Worm (Caenorhabditis elegans): ENCODE data around the gene K11H12.9.

K11H12.9 gene

DNA sequence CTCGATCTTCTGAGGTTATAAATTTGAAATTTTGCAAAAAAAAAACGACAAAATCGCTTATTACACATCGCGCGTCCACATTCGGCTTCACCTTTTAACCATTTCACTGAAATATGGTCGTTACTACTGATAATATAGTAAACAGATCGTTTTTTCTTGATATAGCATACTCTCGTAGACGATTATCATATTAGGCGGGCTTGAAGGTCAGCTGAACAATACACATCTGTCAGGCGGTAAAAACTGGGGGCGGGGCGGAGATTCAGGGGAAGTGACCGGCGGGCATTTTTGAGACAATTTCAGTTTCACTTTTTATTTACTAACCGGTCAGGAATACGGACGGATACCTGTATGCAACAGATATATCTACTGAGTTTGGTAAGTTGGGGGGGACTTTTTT, 34.2 kb upstream of the K11H12.9 start, which contains the start of gene C18H7.1:
Gene C18H7.1, plus strand, starts transcription at position 301 of the 400 bp plus-strand sequence.
- TF ChIP-seq flh-1 (GFP tag; optimal IDR thresholded peaks at IDR 0.05) (no peak), unc-39 (tag; optimal IDR thresholded peaks at IDR 0.05) (no peak), ztf-11 (tag; optimal IDR thresholded peaks at IDR 0.05) (no peak), hlh-1 (tag; optimal IDR thresholded peaks at IDR 0.05) (no peak), ceh-83 (GFP tag; optimal IDR thresholded peaks at IDR 0.05) (no peak), ceh-39 (tag; optimal IDR thresholded peaks at IDR 0.05) (no peak), blmp-1 (tag; optimal IDR thresholded peaks at IDR 0.05) (no peak), nhr-12 (tag; optimal IDR thresholded peaks at IDR 0.05) (no peak), unc-120 (tag; optimal IDR thresholded peaks at IDR 0.05; ENCODE audit: poor library complexity, severe bottlenecking) (no peak), bed-3 (GFP tag; optimal IDR thresholded peaks at IDR 0.05) (no peak)

DNA sequence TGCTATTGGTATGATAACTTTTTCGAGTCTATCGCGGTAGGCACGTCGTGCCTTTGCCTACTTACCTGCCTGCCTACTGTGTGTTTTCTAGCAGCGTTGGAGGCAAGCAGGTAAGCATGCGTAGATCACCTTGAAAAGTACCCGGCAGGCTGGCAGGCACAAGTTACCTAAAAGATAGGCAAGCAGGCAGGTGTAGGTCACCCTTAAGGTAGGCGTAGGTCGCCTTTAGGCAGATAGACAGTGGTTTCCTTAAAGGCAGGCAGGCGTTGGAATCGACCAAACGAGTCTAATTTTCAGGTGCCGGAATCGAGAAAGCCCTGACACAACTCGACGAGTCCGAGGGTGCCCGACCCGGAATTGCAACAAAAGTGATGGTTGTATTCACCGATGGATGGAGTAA, 29.7 kb upstream of the K11H12.9 start:
- no peak for TF ChIP-seq drap-1 (GFP tag; optimal IDR thresholded peaks at IDR 0.05)
- TF ChIP-seq ceh-83 (GFP tag; optimal IDR thresholded peaks at IDR 0.05), result no peak
- no peak for TF ChIP-seq unc-39 (tag; optimal IDR thresholded peaks at IDR 0.05)
- TF ChIP-seq ceh-43 (GFP tag; optimal IDR thresholded peaks at IDR 0.05), result no peak
- TF ChIP-seq tbx-8 (GFP tag; optimal IDR thresholded peaks at IDR 0.05), result no peak
- TF ChIP-seq sem-2 (GFP tag; optimal IDR thresholded peaks at IDR 0.05), result no peak
- no peak for TF ChIP-seq ham-2 (GFP tag; optimal IDR thresholded peaks at IDR 0.05)

DNA sequence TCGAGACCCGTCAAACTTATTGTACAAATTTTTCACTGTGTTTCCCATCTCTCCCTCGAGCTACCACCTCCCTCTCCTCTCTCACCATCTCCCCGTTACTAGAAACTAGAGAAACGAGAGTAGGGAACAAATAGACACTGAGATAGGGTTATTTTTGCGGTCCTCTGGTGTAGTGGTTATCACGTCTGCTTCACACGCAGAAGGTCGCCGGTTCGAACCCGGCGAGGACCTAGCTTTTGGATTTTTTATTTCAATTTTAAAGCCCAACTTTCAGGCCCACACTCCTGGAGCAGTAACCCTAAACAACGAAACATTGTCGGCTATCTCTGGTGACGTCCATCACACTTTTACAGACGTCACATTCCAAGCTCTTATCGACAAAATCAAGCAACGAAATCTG, 29.1 kb upstream of the K11H12.9 start:
- no peak for TF ChIP-seq snpc-4 (tag; optimal IDR thresholded peaks at IDR 0.05)
- TF ChIP-seq nhr-76 (tag; optimal IDR thresholded peaks at IDR 0.05), result no peak
- no peak for TF ChIP-seq nhr-2 (tag; optimal IDR thresholded peaks at IDR 0.05)
- peak; percentile 82 for TF ChIP-seq drap-1 (GFP tag; optimal IDR thresholded peaks at IDR 0.05)
- TF ChIP-seq sptf-1 (tag; optimal IDR thresholded peaks at IDR 0.05), result peak; percentile 91
- TF ChIP-seq elt-1 (tag; optimal IDR thresholded peaks at IDR 0.05; ENCODE audit: borderline replicate concordance, insufficient read depth), result no peak
- peak; percentile 20 for TF ChIP-seq nhr-28 (tag; optimal IDR thresholded peaks at IDR 0.05)
- TF ChIP-seq mep-1 (tag; optimal IDR thresholded peaks at IDR 0.05), result peak; percentile 29
- peak; percentile 76 for TF ChIP-seq cnd-1 (tag; optimal IDR thresholded peaks at IDR 0.05)
- TF ChIP-seq lsy-2 (tag; optimal IDR thresholded peaks at IDR 0.05), result peak; percentile 2
- TF ChIP-seq flh-1 (GFP tag; optimal IDR thresholded peaks at IDR 0.05), result peak; percentile 70
- peak; percentile 69 for TF ChIP-seq bed-3 (GFP tag; optimal IDR thresholded peaks at IDR 0.05)
- no peak for TF ChIP-seq hlh-1 (tag; optimal IDR thresholded peaks at IDR 0.05)
- TF ChIP-seq ceh-39 (tag; optimal IDR thresholded peaks at IDR 0.05), result no peak
- TF ChIP-seq sem-2 (GFP tag; optimal IDR thresholded peaks at IDR 0.05), result peak; percentile 61
- TF ChIP-seq mab-5 (tag; optimal IDR thresholded peaks at IDR 0.05), result no peak
- peak; percentile 28 for TF ChIP-seq ces-1 (GFP tag; optimal IDR thresholded peaks at IDR 0.05)
- no peak for TF ChIP-seq blmp-1 (tag; optimal IDR thresholded peaks at IDR 0.05)
- peak; percentile 5 for TF ChIP-seq unc-62 (GFP tag; optimal IDR thresholded peaks at IDR 0.05)
- TF ChIP-seq lin-32 (GFP tag; optimal IDR thresholded peaks at IDR 0.05), result peak; percentile 81
- TF ChIP-seq ceh-43 (GFP tag; optimal IDR thresholded peaks at IDR 0.05), result peak; percentile 74
- TF ChIP-seq unc-120 (tag; optimal IDR thresholded peaks at IDR 0.05; ENCODE audit: poor library complexity, severe bottlenecking), result peak; percentile 76
- TF ChIP-seq unc-39 (tag; optimal IDR thresholded peaks at IDR 0.05), result no peak
- TF ChIP-seq tbx-8 (GFP tag; optimal IDR thresholded peaks at IDR 0.05), result peak; percentile 72
- TF ChIP-seq ceh-83 (GFP tag; optimal IDR thresholded peaks at IDR 0.05), result peak; percentile 85
- peak; percentile 86 for TF ChIP-seq M03D4.4 (tag; optimal IDR thresholded peaks at IDR 0.05)
- no peak for TF ChIP-seq zip-8 (tag; optimal IDR thresholded peaks at IDR 0.05)
- TF ChIP-seq mls-2 (tag; optimal IDR thresholded peaks at IDR 0.05), result peak; percentile 78
- peak; percentile 21 for TF ChIP-seq ztf-11 (tag; optimal IDR thresholded peaks at IDR 0.05)
- peak; percentile 26 for TF ChIP-seq pha-4 (tag; optimal IDR thresholded peaks at IDR 0.05)
- peak; percentile 8 for TF ChIP-seq nhr-237 (tag; optimal IDR thresholded peaks at IDR 0.05)
- TF ChIP-seq lin-13 (tag; optimal IDR thresholded peaks at IDR 0.05), result no peak
- no peak for TF ChIP-seq nhr-12 (tag; optimal IDR thresholded peaks at IDR 0.05)
- TF ChIP-seq ham-2 (GFP tag; optimal IDR thresholded peaks at IDR 0.05), result peak; percentile 68
- no peak for TF ChIP-seq elt-3 (tag; optimal IDR thresholded peaks at IDR 0.05)

DNA sequence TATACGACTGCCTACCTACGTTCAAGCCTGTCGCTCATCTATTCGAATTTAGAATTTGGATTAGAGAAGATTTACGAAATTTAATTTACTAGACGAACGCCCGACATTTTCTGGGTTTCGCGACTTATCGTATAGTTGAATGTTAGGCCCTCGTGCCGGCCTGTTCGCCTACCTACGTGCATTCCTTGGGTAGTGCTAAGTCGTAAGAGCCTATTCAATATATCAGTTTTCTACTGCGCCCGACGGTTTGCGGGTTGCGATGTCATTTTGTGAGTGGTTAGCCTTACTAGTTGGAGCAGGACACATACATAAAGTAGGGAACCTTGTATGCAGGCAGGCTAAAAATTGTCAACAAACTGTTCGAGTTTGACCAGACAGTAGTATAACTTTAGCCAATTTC, 26.5 kb upstream of the K11H12.9 start:
- no peak for TF ChIP-seq cnd-1 (tag; optimal IDR thresholded peaks at IDR 0.05)
- no peak for TF ChIP-seq unc-62 (GFP tag; optimal IDR thresholded peaks at IDR 0.05)
- TF ChIP-seq bed-3 (GFP tag; optimal IDR thresholded peaks at IDR 0.05), result no peak
- TF ChIP-seq blmp-1 (tag; optimal IDR thresholded peaks at IDR 0.05), result no peak
- TF ChIP-seq nhr-2 (tag; optimal IDR thresholded peaks at IDR 0.05), result no peak
- TF ChIP-seq hlh-1 (tag; optimal IDR thresholded peaks at IDR 0.05), result no peak
- TF ChIP-seq ceh-39 (tag; optimal IDR thresholded peaks at IDR 0.05), result no peak
- TF ChIP-seq lsy-2 (tag; optimal IDR thresholded peaks at IDR 0.05), result no peak
- TF ChIP-seq ces-1 (GFP tag; optimal IDR thresholded peaks at IDR 0.05), result no peak
